Fruit fly (Drosophila melanogaster) whole organism, prepupa: Measurements from ENCODE around the gene Mst84B.

Source experiments
- Blimp-1 ChIP-seq: fragments of 200-800 bp; sonication (Bioruptor generic); optimal IDR thresholded peaks from 3 replicates; lab custom pipeline; 2017; ENCODE audit warnings: missing biosample characterization, missing genetic modification characterization, mild to moderate bottlenecking, moderate library complexity, missing genetic modification reagents
- CG10631 ChIP-seq: fragments of 200-800 bp; sonication (Bioruptor generic); optimal IDR thresholded peaks from 2 replicates; lab custom pipeline; 2016; ENCODE audit warnings: missing biosample characterization, missing genetic modification characterization
- CG10669 ChIP-seq: fragments of 200-800 bp; sonication (Bioruptor generic); optimal IDR thresholded peaks from 3 replicates; lab custom pipeline; 2018; ENCODE audit warnings: missing biosample characterization, mild to moderate bottlenecking, missing genetic modification characterization, moderate library complexity
- CG11294 ChIP-seq: fragments of 200-800 bp; sonication (Bioruptor generic); IDR thresholded peaks from 2 replicates; pipeline ENCODE4 v1.3.6; 2022; ENCODE audit warnings: missing biosample characterization, missing genetic modification characterization
- CG11762 ChIP-seq: fragments of 200-800 bp; sonication (Bioruptor generic); optimal IDR thresholded peaks from 3 replicates; lab custom pipeline; 2016; ENCODE audit warnings: missing biosample characterization, missing genetic modification characterization; ENCODE audit not compliant: insufficient read depth
- CG11902 ChIP-seq: fragments of 200-800 bp; sonication (Bioruptor generic); optimal IDR thresholded peaks from 3 replicates; lab custom pipeline; 2016; ENCODE audit warnings: missing biosample characterization, missing genetic modification characterization
- CG15336 ChIP-seq: fragments of 200-800 bp; sonication (Bioruptor generic); IDR thresholded peaks from 2 replicates; pipeline ENCODE4 v1.3.6; 2022; ENCODE audit warnings: missing biosample characterization, missing genetic modification characterization
- CG3032 ChIP-seq: fragments of 200-800 bp; optimal IDR thresholded peaks from 2 replicates; lab custom pipeline; 2019; ENCODE audit warnings: missing biosample characterization, mild to moderate bottlenecking, missing genetic modification characterization, moderate library complexity
- CG31627 ChIP-seq: fragments of 200-800 bp; sonication (Bioruptor generic); optimal IDR thresholded peaks from 3 replicates; lab custom pipeline; 2016; ENCODE audit warnings: missing biosample characterization, missing genetic modification characterization
- CG32006 ChIP-seq: fragments of 200-800 bp; sonication (Bioruptor generic); optimal IDR thresholded peaks from 3 replicates; lab custom pipeline; 2017; ENCODE audit warnings: missing biosample characterization, mild to moderate bottlenecking, missing genetic modification characterization
- CG34406 ChIP-seq: fragments of 200-800 bp; sonication (Bioruptor generic); optimal IDR thresholded peaks from 3 replicates; lab custom pipeline; 2016; ENCODE audit warnings: missing biosample characterization, missing genetic modification characterization
- CG6163 ChIP-seq: fragments of 200-800 bp; sonication (Bioruptor generic); IDR thresholded peaks from 3 replicates; pipeline ENCODE4 v1.3.6; 2022; ENCODE audit warnings: missing biosample characterization, missing genetic modification characterization
- CG6276 ChIP-seq: fragments of 200-800 bp; sonication (Bioruptor generic); optimal IDR thresholded peaks from 2 replicates; lab custom pipeline; 2017; ENCODE audit warnings: missing biosample characterization, mild to moderate bottlenecking, missing genetic modification characterization
- CG6792 ChIP-seq: fragments of 200-800 bp; sonication (Bioruptor generic); optimal IDR thresholded peaks from 3 replicates; lab custom pipeline; 2016; ENCODE audit warnings: missing biosample characterization, missing genetic modification characterization
- CG6808 ChIP-seq: fragments of 200-800 bp; sonication (Bioruptor generic); optimal IDR thresholded peaks from 3 replicates; lab custom pipeline; 2017; ENCODE audit warnings: missing biosample characterization, missing genetic modification characterization, mild to moderate bottlenecking, moderate library complexity, missing genetic modification reagents
- CG6854 ChIP-seq: fragments of 200-800 bp; sonication (Bioruptor generic); optimal IDR thresholded peaks from 2 replicates; lab custom pipeline; 2017; ENCODE audit warnings: missing biosample characterization, mild to moderate bottlenecking, missing genetic modification characterization
- CG8119 ChIP-seq: fragments of 200-800 bp; sonication (Bioruptor generic); IDR thresholded peaks from 3 replicates; pipeline ENCODE4 v1.3.6; 2022; ENCODE audit warnings: missing biosample characterization, missing genetic modification characterization
- CG8319 ChIP-seq: fragments of 200-800 bp; sonication (Bioruptor generic); optimal IDR thresholded peaks from 3 replicates; lab custom pipeline; 2016; ENCODE audit warnings: missing biosample characterization, missing genetic modification characterization
- CG8632 ChIP-seq: fragments of 200-800 bp; sonication (Bioruptor generic); optimal IDR thresholded peaks from 3 replicates; lab custom pipeline; 2016; ENCODE audit warnings: missing biosample characterization, missing genetic modification characterization
- Eip78C ChIP-seq: fragments of 200-800 bp; sonication (Bioruptor generic); peaks from one replicate; lab custom pipeline; 2016; ENCODE audit warnings: missing biosample characterization, missing genetic modification characterization
- Eip93F ChIP-seq: fragments of 200-800 bp; sonication (Bioruptor generic); optimal IDR thresholded peaks from 2 replicates; lab custom pipeline; 2016; ENCODE audit warnings: missing biosample characterization, mild to moderate bottlenecking, missing genetic modification characterization
- Ets96B ChIP-seq: fragments of 200-800 bp; optimal IDR thresholded peaks from 2 replicates; lab custom pipeline; 2019; ENCODE audit warnings: missing biosample characterization, mild to moderate bottlenecking, missing genetic modification characterization, moderate library complexity
- Gug ChIP-seq: fragments of 200-800 bp; sonication (Bioruptor generic); IDR thresholded peaks from 2 replicates; pipeline ENCODE4 v1.3.6; 2022; ENCODE audit warnings: missing biosample characterization, missing genetic modification characterization
- Hr39 ChIP-seq: fragments of 200-800 bp; sonication (Bioruptor generic); optimal IDR thresholded peaks from 2 replicates; lab custom pipeline; 2016; ENCODE audit warnings: missing biosample characterization, missing genetic modification characterization
- Hr4 ChIP-seq: fragments of 200-800 bp; sonication (Bioruptor generic); optimal IDR thresholded peaks from 3 replicates; lab custom pipeline; 2016; ENCODE audit warnings: missing biosample characterization, missing genetic modification characterization
- Lpt ChIP-seq: fragments of 200-800 bp; sonication (Bioruptor generic); optimal IDR thresholded peaks from 3 replicates; lab custom pipeline; 2016; ENCODE audit warnings: missing biosample characterization, missing genetic modification characterization
- Met ChIP-seq: fragments of 200-800 bp; sonication (Bioruptor generic); optimal IDR thresholded peaks from 3 replicates; lab custom pipeline; 2016; ENCODE audit warnings: missing biosample characterization, missing genetic modification characterization
- OdsH ChIP-seq: fragments of 200-800 bp; sonication (Bioruptor generic); optimal IDR thresholded peaks from 3 replicates; lab custom pipeline; 2016; ENCODE audit warnings: missing biosample characterization, missing genetic modification characterization
- Smox ChIP-seq: fragments of 200-800 bp; sonication (Bioruptor generic); optimal IDR thresholded peaks from 3 replicates; lab custom pipeline; 2016; ENCODE audit warnings: missing biosample characterization, missing genetic modification characterization
- Sox102F ChIP-seq: fragments of 200-800 bp; sonication (Bioruptor generic); optimal IDR thresholded peaks from 2 replicates; lab custom pipeline; 2016; ENCODE audit warnings: missing biosample characterization, mild to moderate bottlenecking, missing genetic modification characterization
- Sox14 ChIP-seq: fragments of 200-800 bp; sonication (Bioruptor generic); optimal IDR thresholded peaks from 3 replicates; lab custom pipeline; 2016; ENCODE audit warnings: missing biosample characterization, missing genetic modification characterization
- Sox15 ChIP-seq: fragments of 200-800 bp; sonication (Bioruptor generic); optimal IDR thresholded peaks from 3 replicates; lab custom pipeline; 2016; ENCODE audit warnings: missing biosample characterization, missing genetic modification characterization
- achi ChIP-seq: fragments of 200-800 bp; sonication (Bioruptor generic); optimal IDR thresholded peaks from 3 replicates; lab custom pipeline; 2016; ENCODE audit warnings: missing biosample characterization, missing genetic modification characterization
- cyc ChIP-seq: fragments of 200-800 bp; sonication (Bioruptor generic); optimal IDR thresholded peaks from 3 replicates; lab custom pipeline; 2016; ENCODE audit warnings: missing biosample characterization, missing genetic modification characterization
- dsx ChIP-seq: fragments of 200-800 bp; optimal IDR thresholded peaks from 3 replicates; lab custom pipeline; 2019; ENCODE audit warnings: missing biosample characterization, mild to moderate bottlenecking, missing genetic modification characterization, moderate library complexity; ENCODE audit not compliant: poor library complexity, severe bottlenecking
- eg ChIP-seq: fragments of 200-800 bp; sonication (Bioruptor generic); IDR thresholded peaks from 3 replicates; pipeline ENCODE4 v1.3.6; 2022; ENCODE audit warnings: missing biosample characterization, missing genetic modification characterization
- esn ChIP-seq: fragments of 200-800 bp; sonication (Bioruptor generic); optimal IDR thresholded peaks from 2 replicates; lab custom pipeline; 2016; ENCODE audit warnings: missing biosample characterization, mild to moderate bottlenecking, missing genetic modification characterization, moderate library complexity
- fd59A ChIP-seq: fragments of 200-800 bp; sonication (Bioruptor generic); optimal IDR thresholded peaks from 2 replicates; lab custom pipeline; 2017; ENCODE audit warnings: missing biosample characterization, mild to moderate bottlenecking, missing genetic modification characterization, missing genetic modification reagents
- fd85E ChIP-seq: fragments of 200-800 bp; sonication (Bioruptor generic); optimal IDR thresholded peaks from 3 replicates; lab custom pipeline; 2016; ENCODE audit warnings: missing biosample characterization, missing genetic modification characterization
- lz ChIP-seq: fragments of 200-800 bp; sonication (Bioruptor generic); optimal IDR thresholded peaks from 3 replicates; lab custom pipeline; 2016; ENCODE audit warnings: missing biosample characterization, missing genetic modification characterization
- pdm3 ChIP-seq: fragments of 200-800 bp; sonication (Bioruptor generic); optimal IDR thresholded peaks from 3 replicates; lab custom pipeline; 2016; ENCODE audit warnings: missing biosample characterization, missing genetic modification characterization
- salr ChIP-seq, 2 experiments: fragments of 200-800 bp; sonication (Bioruptor generic); optimal IDR thresholded peaks; 3 replicates each; lab custom pipeline; 2016 to 2018; ENCODE audit warnings: missing biosample characterization in 2 of 2, missing genetic modification characterization in 2 of 2, mild to moderate bottlenecking in 1 of 2
- spab ChIP-seq: fragments of 200-800 bp; sonication (Bioruptor generic); optimal IDR thresholded peaks from 2 replicates; lab custom pipeline; 2017; ENCODE audit warnings: missing biosample characterization, mild to moderate bottlenecking, missing genetic modification characterization, missing genetic modification reagents
- ss ChIP-seq, 2 experiments: fragments of 200-800 bp; sonication (Bioruptor generic); optimal IDR thresholded peaks; 2 replicates in 1 of 2; 3 replicates in 1 of 2; lab custom pipeline; 2017 to 2018; ENCODE audit warnings: mild to moderate bottlenecking in 2 of 2, missing biosample characterization in 2 of 2, missing genetic modification characterization in 2 of 2, moderate library complexity in 1 of 2
- svp ChIP-seq: fragments of 200-800 bp; sonication (Bioruptor generic); peaks from one replicate; lab custom pipeline; 2016; ENCODE audit warnings: missing biosample characterization, missing genetic modification characterization
- vri ChIP-seq: fragments of 200-800 bp; sonication (Bioruptor generic); optimal IDR thresholded peaks from 3 replicates; lab custom pipeline; 2016; ENCODE audit warnings: missing biosample characterization, mild to moderate bottlenecking, missing genetic modification characterization

The Mst84B gene

DNA sequence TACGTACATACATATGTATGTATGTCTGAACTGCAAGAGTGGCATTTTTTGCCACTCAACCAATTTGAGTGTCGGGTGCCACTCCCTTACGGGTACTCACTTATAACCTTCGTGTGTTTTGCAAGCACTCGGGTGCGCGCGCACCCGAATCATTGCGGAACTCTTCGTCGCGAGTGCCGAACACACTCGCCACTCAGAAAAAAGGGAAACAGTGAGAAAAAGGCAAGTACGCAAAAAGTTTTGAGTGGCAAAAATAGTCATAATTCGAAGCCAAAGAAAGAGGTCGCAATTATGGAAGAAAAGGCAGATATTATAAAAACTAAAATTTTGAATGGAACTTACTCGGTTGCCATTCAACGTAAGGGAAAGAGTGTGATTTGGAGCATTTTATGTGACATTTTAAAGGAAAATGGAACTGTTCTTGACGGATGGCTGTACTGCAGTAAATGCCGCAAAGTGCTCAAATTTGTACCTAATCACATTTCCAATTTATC lies 28.4 kb downstream of the Mst84B start (continued):
- TF ChIP-seq CG11294 (GFP tag; lab: Robert Waterston, UW) (no peak), Sox14 (GFP tag; lab: Kevin White, UChicago) (peak; percentile 6), Sox15 (GFP tag; lab: Kevin White, UChicago) (no peak), Ets96B (tag; lab: Kevin White, UChicago) (no peak), Lpt (GFP tag; lab: Kevin White, UChicago) (no peak), dsx (GFP tag; lab: Kevin White, UChicago) (no peak), salr (GFP tag; optimal IDR thresholded peaks at IDR 0.05; lab: Kevin White, UChicago) (peak in 1 of 2 experiments; percentile 3), CG31627 (GFP tag; lab: Kevin White, UChicago) (no peak), CG8632 (GFP tag; lab: Kevin White, UChicago) (peak; percentile 8), Smox (GFP tag; lab: Kevin White, UChicago) (no peak), CG34406 (peak; percentile 16), OdsH (GFP tag; lab: Kevin White, UChicago) (no peak), pdm3 (GFP tag; lab: Kevin White, UChicago) (no peak), Met (GFP tag; lab: Kevin White, UChicago) (peak; percentile 28), svp (GFP tag; lab: Kevin White, UChicago) (peak; percentile 52), CG10669 (GFP tag; lab: Kevin White, UChicago) (no peak), cyc (GFP tag; lab: Kevin White, UChicago) (no peak), ss (GFP tag; optimal IDR thresholded peaks at IDR 0.05; lab: Kevin White, UChicago) (peak in 1 of 2 experiments; percentile 12)

DNA sequence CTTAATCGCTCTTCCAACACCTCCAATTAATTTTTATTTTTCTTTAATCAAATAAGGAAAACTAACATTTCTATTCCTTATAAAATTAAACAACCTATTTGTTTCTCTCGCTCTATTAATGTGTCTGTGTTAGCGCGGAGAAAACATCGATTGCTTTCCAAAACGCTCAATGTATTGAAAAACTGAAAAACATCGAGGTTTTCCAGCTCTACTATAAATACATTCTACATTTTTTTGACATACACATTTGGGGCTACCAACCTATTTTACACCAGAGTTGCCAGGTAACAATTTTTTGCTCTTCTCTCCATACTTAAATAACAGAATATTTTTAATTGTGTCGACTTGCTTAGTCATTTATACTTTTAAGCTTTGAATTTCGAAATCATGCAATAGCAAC lies 29.9 kb downstream of the Mst84B start:
- TF ChIP-seq dsx (GFP tag; lab: Kevin White, UChicago), result no peak
- TF ChIP-seq Eip78C (GFP tag; lab: Kevin White, UChicago), result peak; percentile 58

DNA sequence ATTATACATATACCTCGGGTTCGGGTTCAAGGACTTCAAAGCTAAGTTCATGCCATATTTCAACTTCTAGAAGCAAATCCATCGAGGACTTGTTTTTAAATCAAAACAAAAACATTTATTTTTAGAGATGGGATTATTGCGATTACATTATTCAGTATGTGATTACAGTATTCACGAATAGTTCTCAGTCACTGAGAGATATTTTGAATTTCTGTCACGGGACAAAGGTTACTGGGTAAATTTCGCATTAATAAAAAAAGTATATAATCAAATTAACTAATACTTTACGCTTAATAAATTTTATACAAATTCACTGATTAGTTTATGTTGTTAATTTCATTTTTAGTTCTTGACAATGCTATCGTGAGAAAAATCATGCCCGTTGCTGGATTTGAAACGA lies 31.6 kb downstream of the Mst84B start:
- TF ChIP-seq CG6854 (GFP tag; lab: Kevin White, UChicago) (no peak), CG15336 (GFP tag; lab: Robert Waterston, UW) (peak; percentile 14; the same call in 1 of the 2 replicates), CG6163 (GFP tag; lab: Robert Waterston, UW) (no peak), CG10631 (GFP tag; lab: Kevin White, UChicago) (no peak), CG32006 (GFP tag; lab: Kevin White, UChicago) (no peak), CG8119 (GFP tag; lab: Robert Waterston, UW) (no peak), Sox102F (GFP tag; lab: Kevin White, UChicago) (no peak), salr (GFP tag; optimal IDR thresholded peaks at IDR 0.05; lab: Kevin White, UChicago) (no peak), CG8319 (no peak), Ets96B (tag; lab: Kevin White, UChicago) (no peak), CG11902 (no peak), spab (GFP tag; lab: Kevin White, UChicago) (no peak), pdm3 (GFP tag; lab: Kevin White, UChicago) (no peak), CG6792 (GFP tag; lab: Kevin White, UChicago) (peak; percentile 7), svp (GFP tag; lab: Kevin White, UChicago) (no peak), esn (GFP tag; lab: Kevin White, UChicago) (peak; percentile 45), vri (no peak), lz (GFP tag; lab: Kevin White, UChicago) (peak; percentile 8), Eip93F (no peak), CG10669 (GFP tag; lab: Kevin White, UChicago) (no peak), Lpt (GFP tag; lab: Kevin White, UChicago) (no peak), Blimp-1 (GFP tag; lab: Kevin White, UChicago) (no peak), cyc (GFP tag; lab: Kevin White, UChicago) (no peak), eg (GFP tag; lab: Robert Waterston, UW) (no peak; the same call in 2 of the 3 replicates), Hr39 (no peak), achi (GFP tag; lab: Kevin White, UChicago) (no peak), CG11762 (GFP tag; lab: Kevin White, UChicago) (no peak), Gug (GFP tag; lab: Robert Waterston, UW) (no peak), CG31627 (GFP tag; lab: Kevin White, UChicago) (peak; percentile 59), CG6276 (GFP tag; lab: Kevin White, UChicago) (no peak), fd59A (GFP tag; lab: Kevin White, UChicago) (no peak), Sox15 (GFP tag; lab: Kevin White, UChicago) (no peak), CG34406 (no peak), Hr4 (GFP tag; lab: Kevin White, UChicago) (no peak), CG6808 (GFP tag; lab: Kevin White, UChicago) (no peak), fd85E (GFP tag; lab: Kevin White, UChicago) (no peak), CG3032 (tag; lab: Kevin White, UChicago) (peak; percentile 42), CG8632 (GFP tag; lab: Kevin White, UChicago) (peak; percentile 2)
